Comparison of ENCODE assay signal across 1 worm cellular context in genomic region chrV:8586920-8587319, ce11.
A peak's percentile ranks its signal among the peaks of the same experiment; 100 is the strongest.
TF ChIP-seq lines count a peak whose summit lies in the region.

No protein-coding gene starts in this region.

TF ChIP-seq in whole organism, L3 larva, 47 proteins besides CTCF, POLR2A, EP300 and RAD21 (continued from another document):
- TF ChIP-seq pha-4 (tag; optimal IDR thresholded peaks at IDR 0.05; lab: Kevin White, UChicago): peak; percentile 72
